Worm (Caenorhabditis elegans) whole organism, L4 larva: ENCODE measurements around the gene crb-1.
A peak's percentile ranks its signal among the peaks of the same experiment; 100 is the strongest.

Source experiments
- T20F7.1 ChIP-seq: fragments of 200-800 bp; sonication (Bioruptor generic); optimal IDR thresholded peaks from 2 replicates; lab custom pipeline; 2018; ENCODE audit warnings: mild to moderate bottlenecking, missing genetic modification characterization, missing compliant biosample characterization
- T26A8.4 ChIP-seq: fragments of 200-800 bp; sonication (Bioruptor generic); IDR thresholded peaks from 2 replicates; pipeline ENCODE4 v1.3.6; 2022; ENCODE audit warnings: missing genetic modification characterization, missing compliant biosample characterization
- Y75B8A.6 ChIP-seq: fragments of 200-800 bp; sonication (Bioruptor generic); IDR thresholded peaks from 2 replicates; pipeline ENCODE4 v1.3.6; 2022; ENCODE audit warnings: missing genetic modification reagents, missing genetic modification characterization, missing compliant biosample characterization
- ZK337.2 ChIP-seq: fragments of 200-800 bp; sonication (Bioruptor generic); IDR thresholded peaks from 2 replicates; pipeline ENCODE4 v1.3.6; 2022; ENCODE audit warnings: missing genetic modification reagents, missing genetic modification characterization, missing compliant biosample characterization
- aha-1 ChIP-seq: fragments of 150-350 bp; peaks from one replicate; lab custom pipeline; 2014; ENCODE audit warnings: missing biosample characterization, missing genetic modification characterization
- ama-1 ChIP-seq: fragments of 150-350 bp; optimal IDR thresholded peaks from 2 replicates; lab custom pipeline; 2014; ENCODE audit warnings: inconsistent platforms, mixed read lengths
- attf-4 ChIP-seq: sonication (generic microtip); optimal IDR thresholded peaks from 3 replicates; lab custom pipeline; 2017; ENCODE audit warnings: missing biosample characterization, missing genetic modification characterization
- ceh-20 ChIP-seq: fragments of 200-800 bp; sonication (Bioruptor generic); IDR thresholded peaks from 2 replicates; pipeline ENCODE4 v1.3.6; 2022; ENCODE audit warnings: missing genetic modification reagents, missing genetic modification characterization, missing compliant biosample characterization
- ceh-28 ChIP-seq: fragments of 150-350 bp; optimal IDR thresholded peaks from 2 replicates; lab custom pipeline; 2014; ENCODE audit warnings: missing biosample characterization, missing genetic modification reagents, missing genetic modification characterization
- ceh-82 ChIP-seq: sonication (generic microtip); optimal IDR thresholded peaks from 2 replicates; lab custom pipeline; 2017; ENCODE audit warnings: missing biosample characterization, missing genetic modification characterization
- dmd-8 ChIP-seq: fragments of 200-800 bp; sonication (Bioruptor generic); IDR thresholded peaks from 2 replicates; pipeline ENCODE4 v1.3.6; 2022; ENCODE audit warnings: missing genetic modification characterization, missing compliant biosample characterization
- duxl-1 ChIP-seq: sonication (generic microtip); optimal IDR thresholded peaks from 2 replicates; lab custom pipeline; 2016; ENCODE audit warnings: mild to moderate bottlenecking, missing genetic modification characterization, moderate library complexity, missing compliant biosample characterization; ENCODE audit not compliant: poor library complexity
- dve-1 ChIP-seq: sonication (generic microtip); optimal IDR thresholded peaks from 2 replicates; lab custom pipeline; 2017; ENCODE audit warnings: antibody characterized with exemption, mild to moderate bottlenecking, missing genetic modification characterization, missing compliant biosample characterization; ENCODE audit not compliant: insufficient read depth
- gei-8 ChIP-seq: fragments of 200-800 bp; sonication (Bioruptor generic); optimal IDR thresholded peaks from 2 replicates; lab custom pipeline; 2018; ENCODE audit warnings: mild to moderate bottlenecking, missing genetic modification characterization, missing compliant biosample characterization
- hlh-11 ChIP-seq: fragments of 200-800 bp; sonication (Bioruptor generic); optimal IDR thresholded peaks from 2 replicates; lab custom pipeline; 2018; ENCODE audit warnings: mild to moderate bottlenecking, missing genetic modification characterization, missing compliant biosample characterization
- hlh-30 ChIP-seq: sonication (generic microtip); optimal IDR thresholded peaks from 2 replicates; lab custom pipeline; 2017; ENCODE audit warnings: antibody characterized with exemption, mild to moderate bottlenecking, missing genetic modification characterization, missing compliant biosample characterization; ENCODE audit not compliant: insufficient read depth
- jun-1 ChIP-seq: fragments of 150-350 bp; optimal IDR thresholded peaks from 2 replicates; lab custom pipeline; 2014; ENCODE audit warnings: missing biosample characterization, missing genetic modification reagents, missing genetic modification characterization
- lin-15B ChIP-seq: fragments of 150-350 bp; sonication (generic microtip); optimal IDR thresholded peaks from 3 replicates; lab custom pipeline; 2014; ENCODE audit warnings: missing biosample characterization, missing genetic modification characterization
- lin-38 ChIP-seq: fragments of 200-800 bp; sonication (Bioruptor generic); IDR thresholded peaks from 2 replicates; pipeline ENCODE4 v1.3.6; 2022; ENCODE audit warnings: missing genetic modification reagents, missing genetic modification characterization, missing compliant biosample characterization
- lsy-2 ChIP-seq, 2 experiments: fragments of 150-350 bp in 1 of 2; sonication (generic microtip) in 1 of 2; optimal IDR thresholded peaks; 2 replicates each; lab custom pipeline; 2014 to 2017; ENCODE audit warnings: missing biosample characterization in 2 of 2, missing genetic modification characterization in 2 of 2
- mdl-1 ChIP-seq, 2 experiments: fragments of 150-350 bp in 1 of 2; sonication (generic microtip) in 1 of 2; optimal IDR thresholded peaks; 2 replicates each; lab custom pipeline; 2014 to 2017; ENCODE audit warnings: missing biosample characterization in 2 of 2, missing genetic modification characterization in 2 of 2
- mdt-29 ChIP-seq: fragments of 200-800 bp; sonication (Bioruptor generic); IDR thresholded peaks from 2 replicates; pipeline ENCODE4 v1.3.6; 2022; ENCODE audit warnings: missing genetic modification reagents, missing genetic modification characterization, missing compliant biosample characterization
- mep-1 ChIP-seq: fragments of 150-350 bp; sonication (generic microtip); optimal IDR thresholded peaks from 3 replicates; lab custom pipeline; 2014; ENCODE audit warnings: missing biosample characterization, missing genetic modification characterization
- mes-2 ChIP-seq: sonication (generic microtip); optimal IDR thresholded peaks from 2 replicates; lab custom pipeline; 2016; ENCODE audit warnings: missing genotype, mild to moderate bottlenecking, missing genetic modification characterization, missing compliant biosample characterization; ENCODE audit not compliant: poor library complexity, severe bottlenecking
- mxl-3 ChIP-seq: fragments of 200-800 bp; sonication (Bioruptor generic); optimal IDR thresholded peaks from 2 replicates; lab custom pipeline; 2018; ENCODE audit warnings: mild to moderate bottlenecking, missing genetic modification characterization, missing compliant biosample characterization
- nhr-10 ChIP-seq: fragments of 150-350 bp; optimal IDR thresholded peaks from 2 replicates; lab custom pipeline; 2014; ENCODE audit warnings: missing biosample characterization, missing genetic modification characterization
- nhr-102 ChIP-seq: sonication (generic microtip); optimal IDR thresholded peaks from 2 replicates; lab custom pipeline; 2016; ENCODE audit warnings: mild to moderate bottlenecking, missing genetic modification characterization, moderate library complexity, missing compliant biosample characterization
- nhr-25 ChIP-seq: sonication (generic microtip); optimal IDR thresholded peaks from 2 replicates; lab custom pipeline; 2017; ENCODE audit warnings: missing genetic modification characterization, mild to moderate bottlenecking, missing compliant biosample characterization, antibody characterized with exemption, moderate library complexity, borderline replicate concordance; ENCODE audit not compliant: insufficient read depth
- nhr-28 ChIP-seq: fragments of 150-350 bp; optimal IDR thresholded peaks from 2 replicates; lab custom pipeline; 2014; ENCODE audit warnings: missing biosample characterization, missing genetic modification characterization
- nhr-48 ChIP-seq: sonication (generic microtip); optimal IDR thresholded peaks from 2 replicates; lab custom pipeline; 2016; ENCODE audit warnings: mild to moderate bottlenecking, missing genetic modification characterization, missing compliant biosample characterization
- nhr-77 ChIP-seq: fragments of 150-350 bp; optimal IDR thresholded peaks from 2 replicates; lab custom pipeline; 2014; ENCODE audit warnings: missing biosample characterization, missing genetic modification characterization
- rbr-2 ChIP-seq: sonication (generic microtip); optimal IDR thresholded peaks from 2 replicates; lab custom pipeline; 2016; ENCODE audit warnings: missing genotype, missing genetic modification characterization, missing compliant biosample characterization
- sdz-12 ChIP-seq: fragments of 200-800 bp; sonication (Bioruptor generic); optimal IDR thresholded peaks from 2 replicates; lab custom pipeline; 2018; ENCODE audit warnings: mild to moderate bottlenecking, missing genetic modification characterization, missing compliant biosample characterization
- set-16 ChIP-seq: fragments of 200-800 bp; sonication (Bioruptor generic); IDR thresholded peaks from 2 replicates; pipeline ENCODE4 v1.3.6; 2022; ENCODE audit warnings: missing genetic modification reagents, missing genetic modification characterization, missing compliant biosample characterization
- spr-1 ChIP-seq: sonication (generic microtip); optimal IDR thresholded peaks from 2 replicates; lab custom pipeline; 2016; ENCODE audit warnings: mild to moderate bottlenecking, missing genetic modification characterization, missing compliant biosample characterization
- spr-3 ChIP-seq: fragments of 200-800 bp; sonication (Bioruptor generic); optimal IDR thresholded peaks from 2 replicates; lab custom pipeline; 2018; ENCODE audit warnings: mild to moderate bottlenecking, missing genetic modification characterization, missing compliant biosample characterization
- unc-62 ChIP-seq, 3 experiments: fragments of 150-350 bp in 1 of 3; sonication (generic microtip); optimal IDR thresholded peaks in 2 of 3; peaks in 1 of 3; 1 replicate in 1 of 3; 2 replicates in 2 of 3; lab custom pipeline; 2014 to 2017; ENCODE audit warnings: missing biosample characterization in 3 of 3, missing genetic modification characterization in 3 of 3, missing genetic modification reagents in 3 of 3, missing genotype in 1 of 3
- zfp-3 ChIP-seq: fragments of 200-800 bp; sonication (Bioruptor generic); conservative IDR thresholded peaks from 2 replicates; pipeline ENCODE4 v1.3.6; 2022; ENCODE audit warnings: missing genetic modification reagents, missing genetic modification characterization, missing compliant biosample characterization

crb-1 gene

ce11 chrX:17420585-17421459, 7.0 kb upstream of the crb-1 start (continued):
- TF ChIP-seq mxl-3 (GFP tag; lab: Kevin White, UChicago) (no peak), ceh-82 (tag; lab: Kevin White, UChicago) (no peak), nhr-48 (tag; lab: Kevin White, UChicago) (peak; percentile 59)

ce11 chrX:17419813-17420584, 6.2 kb upstream of the crb-1 start:
- TF ChIP-seq gei-8 (GFP tag; lab: Kevin White, UChicago) (peak; percentile 60), nhr-77 (tag; lab: Kevin White, UChicago) (peak; percentile 50), ceh-20 (GFP tag; lab: Robert Waterston, UW) (peak; percentile 77), spr-1 (no peak), spr-3 (GFP tag; lab: Kevin White, UChicago) (no peak), ZK337.2 (GFP tag; lab: Robert Waterston, UW) (no peak), lsy-2 (tag; optimal IDR thresholded peaks at IDR 0.05; lab: Kevin White, UChicago) (peak; percentile 21 to 74), nhr-10 (tag; lab: Kevin White, UChicago) (peak; percentile 5), ceh-82 (tag; lab: Kevin White, UChicago) (no peak), aha-1 (tag; lab: Kevin White, UChicago) (peak; percentile 100), mdl-1 (tag; optimal IDR thresholded peaks at IDR 0.05; lab: Kevin White, UChicago) (peak in 1 of 2 experiments; percentile 59), nhr-25 (tag; lab: Kevin White, UChicago) (peak; percentile 91), rbr-2 (peak; percentile 11), nhr-28 (peak; percentile 46), nhr-48 (tag; lab: Kevin White, UChicago) (peak; percentile 56), T20F7.1 (GFP tag; lab: Kevin White, UChicago) (peak; percentile 22), duxl-1 (peak; percentile 84), zfp-3 (peak; percentile 90), lin-38 (GFP tag; lab: Robert Waterston, UW) (peak; percentile 13; the same call in 1 of the 2 replicates), set-16 (GFP tag; lab: Robert Waterston, UW) (no peak), hlh-11 (tag; lab: Kevin White, UChicago) (peak; percentile 40), jun-1 (tag; lab: Kevin White, UChicago) (peak; percentile 39), ceh-28 (tag; lab: Kevin White, UChicago) (peak; percentile 1), hlh-30 (tag; lab: Kevin White, UChicago) (peak; percentile 2), mes-2 (peak; percentile 39), Y75B8A.6 (peak; percentile 25; the same call in 1 of the 2 replicates), sdz-12 (GFP tag; lab: Kevin White, UChicago) (peak; percentile 5), mep-1 (tag; lab: Kevin White, UChicago) (peak; percentile 78), attf-4 (tag; lab: Kevin White, UChicago) (no peak), ama-1 (peak; percentile 61), dmd-8 (GFP tag; lab: Robert Waterston, UW) (no peak), lin-15B (tag; lab: Kevin White, UChicago) (no peak), mdt-29 (peak; percentile 66; the same call in 1 of the 2 replicates), nhr-102 (tag; lab: Kevin White, UChicago) (peak; percentile 63), mxl-3 (GFP tag; lab: Kevin White, UChicago) (peak; percentile 51), unc-62 (GFP tag; optimal IDR thresholded peaks at IDR 0.05 in 1 of 2; lab: Kevin White, UChicago) (peak in 1 of 2 experiments; percentile 100), unc-62 (tag; optimal IDR thresholded peaks at IDR 0.05; lab: Kevin White, UChicago) (peak; percentile 63), dve-1 (tag; lab: Kevin White, UChicago) (peak; percentile 52), T26A8.4 (GFP tag; lab: Robert Waterston, UW) (peak; percentile 92)
